Worm (Caenorhabditis elegans): ENCODE results near the gene F32E10.9.

DNA sequence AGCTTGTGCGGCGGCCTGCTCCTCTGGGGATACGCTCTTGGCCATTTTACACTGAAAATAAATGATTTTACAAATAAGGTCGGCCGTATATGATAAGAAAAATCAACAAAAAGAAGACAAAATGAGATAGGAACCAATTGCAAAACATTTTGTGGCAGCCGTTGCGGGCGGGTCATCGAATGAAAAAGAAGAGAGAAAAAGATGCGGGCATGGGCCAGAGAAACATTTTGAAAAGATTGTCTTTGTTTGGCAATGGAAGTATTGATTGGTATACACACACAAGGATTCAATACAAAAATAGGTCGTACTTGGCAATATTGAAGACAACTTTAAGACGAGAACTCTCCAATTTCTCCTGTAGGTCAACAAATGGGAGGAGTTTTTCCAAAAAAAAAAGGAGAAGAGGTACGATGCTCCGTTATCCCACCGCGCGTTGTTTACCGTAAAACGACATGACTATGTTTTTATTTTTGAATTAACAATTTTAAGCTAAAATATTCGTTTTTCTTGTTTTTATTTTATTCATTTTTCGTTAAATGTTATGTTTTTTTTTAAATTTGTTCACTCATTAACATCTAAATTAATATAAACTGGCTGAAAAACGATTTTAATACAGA lies 51.0 kb downstream of the F32E10.9 start, which contains the start of the genes plc-4 and R05G6.4:
- TF ChIP-seq ref-1 (GFP tag; conservative IDR thresholded peaks at IDR 0.05) (no peak), med-1 (GFP tag; optimal IDR thresholded peaks at IDR 0.05; ENCODE audit: insufficient read depth) (no peak), cog-1 (tag; optimal IDR thresholded peaks at IDR 0.05) (no peak), T22C8.4 (GFP tag; IDR thresholded peaks at IDR 0.05) (no peak)
